Fruit fly (Drosophila melanogaster): Measurements from ENCODE around the gene CG34456.

dm6 chr3L:9399855-9400254, 37.9 kb downstream of the CG34456 start:
- TF ChIP-seq pan (optimal IDR thresholded peaks at IDR 0.05), result no peak
- TF ChIP-seq CG8478 (optimal IDR thresholded peaks at IDR 0.05), result no peak
- TF ChIP-seq Dll (optimal IDR thresholded peaks at IDR 0.05), result no peak

Measured in whole organism.